Fruit fly (Drosophila melanogaster) whole organism, embryonic: ENCODE results near the gene Gem2.
A peak's percentile ranks its signal among the peaks of the same experiment; 100 is the strongest.

Experiments
- ATbp ChIP-seq: fragments of 200-800 bp; sonication (Bioruptor generic); optimal IDR thresholded peaks from 2 replicates; lab custom pipeline; 2017; ENCODE audit warnings: missing biosample characterization, mild to moderate bottlenecking, missing genetic modification characterization, missing genetic modification reagents
- Asciz ChIP-seq: fragments of 200-800 bp; sonication (Bioruptor generic); optimal IDR thresholded peaks from 2 replicates; lab custom pipeline; 2017; ENCODE audit warnings: missing biosample characterization, mild to moderate bottlenecking, missing genetic modification characterization, missing genetic modification reagents
- CG10366 ChIP-seq: fragments of 200-800 bp; sonication (Bioruptor generic); IDR thresholded peaks from 2 replicates; pipeline ENCODE4 v1.3.6; 2022; ENCODE audit warnings: missing biosample characterization, missing genetic modification characterization
- CG11093 ChIP-seq: fragments of 200-800 bp; sonication (Bioruptor generic); IDR thresholded peaks from 3 replicates; pipeline ENCODE4 v1.3.6; 2022; ENCODE audit warnings: missing biosample characterization, missing genetic modification characterization
- CG12104 ChIP-seq: fragments of 200-800 bp; sonication (Bioruptor generic); optimal IDR thresholded peaks from 3 replicates; lab custom pipeline; 2016; ENCODE audit warnings: missing biosample characterization, missing genetic modification characterization
- CG12769 ChIP-seq: fragments of 200-800 bp; sonication (Bioruptor generic); optimal IDR thresholded peaks from 2 replicates; lab custom pipeline; 2019; ENCODE audit warnings: missing biosample characterization, mild to moderate bottlenecking, missing genetic modification characterization, moderate library complexity
- CG13775 ChIP-seq: fragments of 200-800 bp; sonication (Bioruptor generic); optimal IDR thresholded peaks from 3 replicates; lab custom pipeline; 2017; ENCODE audit warnings: missing biosample characterization, mild to moderate bottlenecking, missing genetic modification characterization
- CG14710 ChIP-seq: fragments of 200-800 bp; sonication (Bioruptor generic); optimal IDR thresholded peaks from 3 replicates; lab custom pipeline; 2019; ENCODE audit warnings: missing biosample characterization, mild to moderate bottlenecking, missing genetic modification characterization, moderate library complexity
- CG14860 ChIP-seq: fragments of 200-800 bp; sonication (Bioruptor generic); IDR thresholded peaks from 3 replicates; pipeline ENCODE4 v1.3.6; 2022; ENCODE audit warnings: missing biosample characterization, missing genetic modification characterization; ENCODE audit not compliant: partially characterized antibody
- CG15073 ChIP-seq: fragments of 200-800 bp; sonication (Bioruptor generic); optimal IDR thresholded peaks from 2 replicates; lab custom pipeline; 2016; ENCODE audit warnings: missing biosample characterization, missing genetic modification characterization
- CG1529 ChIP-seq: fragments of 200-800 bp; sonication (Bioruptor generic); optimal IDR thresholded peaks from 3 replicates; lab custom pipeline; 2018; ENCODE audit warnings: missing biosample characterization, missing genetic modification characterization
- CG1603 ChIP-seq: fragments of 200-800 bp; sonication (Bioruptor generic); optimal IDR thresholded peaks from 2 replicates; lab custom pipeline; 2019; ENCODE audit warnings: missing biosample characterization, mild to moderate bottlenecking, missing genetic modification characterization, moderate library complexity
- CG16863 ChIP-seq: fragments of 200-800 bp; sonication (Bioruptor generic); optimal IDR thresholded peaks from 3 replicates; lab custom pipeline; 2016; ENCODE audit warnings: missing biosample characterization, missing genetic modification characterization
- CG17328 ChIP-seq: fragments of 200-800 bp; sonication (Bioruptor generic); IDR thresholded peaks from 2 replicates; pipeline ENCODE4 v1.3.6; 2022; ENCODE audit warnings: missing biosample characterization, missing genetic modification characterization
- CG18599 ChIP-seq: fragments of 200-800 bp; sonication (Bioruptor generic); optimal IDR thresholded peaks from 3 replicates; lab custom pipeline; 2017; ENCODE audit warnings: missing biosample characterization, missing genetic modification characterization, mild to moderate bottlenecking, moderate library complexity, missing genetic modification reagents
- CG18619 ChIP-seq: fragments of 200-800 bp; sonication (Bioruptor generic); optimal IDR thresholded peaks from 3 replicates; lab custom pipeline; 2017; ENCODE audit warnings: missing biosample characterization, mild to moderate bottlenecking, missing genetic modification characterization
- CG2120 ChIP-seq: fragments of 200-800 bp; sonication (Bioruptor generic); optimal IDR thresholded peaks from 3 replicates; lab custom pipeline; 2016; ENCODE audit warnings: missing biosample characterization, missing genetic modification characterization
- CG2678 ChIP-seq: fragments of 200-800 bp; sonication (Bioruptor generic); optimal IDR thresholded peaks from 3 replicates; lab custom pipeline; 2019; ENCODE audit warnings: missing biosample characterization, mild to moderate bottlenecking, missing genetic modification characterization, moderate library complexity
- CG31224 ChIP-seq: fragments of 200-800 bp; sonication (Bioruptor generic); IDR thresholded peaks from 2 replicates; pipeline ENCODE4 v1.3.6; 2022; ENCODE audit warnings: missing biosample characterization, missing genetic modification characterization
- CG31441 ChIP-seq: fragments of 200-800 bp; sonication (Bioruptor generic); IDR thresholded peaks from 2 replicates; pipeline ENCODE4 v1.3.6; 2022; ENCODE audit warnings: missing biosample characterization, missing genetic modification characterization
- CG33557 ChIP-seq: fragments of 200-800 bp; sonication (Bioruptor generic); optimal IDR thresholded peaks from 2 replicates; lab custom pipeline; 2019; ENCODE audit warnings: missing biosample characterization, mild to moderate bottlenecking, missing genetic modification characterization, moderate library complexity
- CG6765 ChIP-seq: fragments of 200-800 bp; sonication (Bioruptor generic); optimal IDR thresholded peaks from 3 replicates; lab custom pipeline; 2017; ENCODE audit warnings: missing biosample characterization, mild to moderate bottlenecking, missing genetic modification characterization
- CG7556 ChIP-seq: fragments of 200-800 bp; sonication (Bioruptor generic); optimal IDR thresholded peaks from 2 replicates; lab custom pipeline; 2017; ENCODE audit warnings: missing biosample characterization, mild to moderate bottlenecking, missing genetic modification characterization
- CG8924 ChIP-seq: fragments of 200-800 bp; optimal IDR thresholded peaks from 3 replicates; lab custom pipeline; 2019; ENCODE audit warnings: missing biosample characterization, mild to moderate bottlenecking, missing genetic modification characterization, moderate library complexity
- CoRest ChIP-seq: fragments of 200-800 bp; sonication (Bioruptor generic); optimal IDR thresholded peaks from 3 replicates; lab custom pipeline; 2018; ENCODE audit warnings: missing biosample characterization, mild to moderate bottlenecking, missing genetic modification characterization, moderate library complexity
- Elba2 ChIP-seq: fragments of 200-800 bp; sonication (Bioruptor generic); optimal IDR thresholded peaks from 3 replicates; lab custom pipeline; 2016; ENCODE audit warnings: missing biosample characterization, missing genetic modification characterization
- HLHmδ ChIP-seq: fragments of 200-800 bp; sonication (Bioruptor generic); optimal IDR thresholded peaks from 2 replicates; lab custom pipeline; 2018; ENCODE audit warnings: missing biosample characterization, mild to moderate bottlenecking, missing genetic modification characterization, moderate library complexity
- Hmx ChIP-seq: fragments of 200-800 bp; sonication (Bioruptor generic); optimal IDR thresholded peaks from 2 replicates; lab custom pipeline; 2016; ENCODE audit warnings: missing biosample characterization, missing genetic modification characterization
- Oli ChIP-seq: fragments of 200-800 bp; sonication (Bioruptor generic); optimal IDR thresholded peaks from 2 replicates; lab custom pipeline; 2018; ENCODE audit warnings: missing biosample characterization, mild to moderate bottlenecking, missing genetic modification characterization, moderate library complexity
- Optix ChIP-seq: fragments of 200-800 bp; sonication (Bioruptor generic); IDR thresholded peaks from 3 replicates; pipeline ENCODE4 v1.3.6; 2022; ENCODE audit warnings: missing biosample characterization, missing genetic modification characterization
- Rx ChIP-seq: fragments of 200-800 bp; sonication (Bioruptor generic); IDR thresholded peaks from 2 replicates; pipeline ENCODE4 v1.3.6; 2022; ENCODE audit warnings: missing biosample characterization, missing genetic modification characterization
- Side ChIP-seq: fragments of 200-800 bp; sonication (Bioruptor generic); optimal IDR thresholded peaks from 2 replicates; lab custom pipeline; 2016; ENCODE audit warnings: missing biosample characterization, missing genetic modification characterization
- Sox102F ChIP-seq: fragments of 200-800 bp; sonication (Bioruptor generic); optimal IDR thresholded peaks from 2 replicates; lab custom pipeline; 2018; ENCODE audit warnings: missing biosample characterization, mild to moderate bottlenecking, missing genetic modification characterization, moderate library complexity
- TFAM ChIP-seq: fragments of 200-800 bp; sonication (Bioruptor generic); optimal IDR thresholded peaks from 2 replicates; lab custom pipeline; 2017; ENCODE audit warnings: missing biosample characterization, missing genetic modification characterization, inconsistent platforms
- Trl ChIP-seq, 3 experiments: fragments of >200 bp in 2 of 3; fragments of 200-800 bp in 1 of 3; sonication (Bioruptor generic) in 1 of 3; optimal IDR thresholded peaks; 2 replicates in 1 of 3; 3 replicates in 2 of 3; lab custom pipeline; 2016 to 2017; ENCODE audit warnings: missing biosample characterization in 1 of 3, missing genetic modification characterization in 1 of 3
- Xrp1 ChIP-seq: fragments of 200-800 bp; sonication (Bioruptor generic); IDR thresholded peaks from 2 replicates; pipeline ENCODE4 v1.3.6; 2022; ENCODE audit warnings: missing biosample characterization, missing genetic modification characterization
- ara ChIP-seq: fragments of 200-800 bp; sonication (Bioruptor generic); IDR thresholded peaks from 2 replicates; pipeline ENCODE4 v1.3.6; 2022; ENCODE audit warnings: missing biosample characterization, missing genetic modification characterization
- ci ChIP-seq: fragments of 200-800 bp; sonication (Bioruptor generic); IDR thresholded peaks from 3 replicates; pipeline ENCODE4 v1.3.6; 2022; ENCODE audit warnings: missing biosample characterization, missing genetic modification characterization
- cwo ChIP-seq: fragments of 200-800 bp; sonication (Bioruptor generic); optimal IDR thresholded peaks from 3 replicates; lab custom pipeline; 2017; ENCODE audit warnings: missing biosample characterization, missing genetic modification characterization, mild to moderate bottlenecking, moderate library complexity, missing genetic modification reagents
- fd64A ChIP-seq: fragments of 200-800 bp; sonication (Bioruptor generic); optimal IDR thresholded peaks from 3 replicates; lab custom pipeline; 2018; ENCODE audit warnings: missing biosample characterization, mild to moderate bottlenecking, missing genetic modification characterization
- gsb-n ChIP-seq: fragments of 200-800 bp; sonication (Bioruptor generic); optimal IDR thresholded peaks from 3 replicates; lab custom pipeline; 2018; ENCODE audit warnings: missing biosample characterization, mild to moderate bottlenecking, missing genetic modification characterization
- hkb ChIP-seq, 2 experiments: fragments of 200-800 bp in 1 of 2; fragments of >200 bp in 1 of 2; sonication (Bioruptor generic) in 1 of 2; IDR thresholded peaks in 1 of 2; optimal IDR thresholded peaks in 1 of 2; 2 replicates each; pipeline versions ENCODE4 v1.3.6 to Lab custom; 2017 to 2022; ENCODE audit warnings: missing biosample characterization in 1 of 2, missing genetic modification characterization in 1 of 2
- ken ChIP-seq: fragments of 200-800 bp; sonication (Bioruptor generic); IDR thresholded peaks from 3 replicates; pipeline ENCODE4 v1.3.6; 2022; ENCODE audit warnings: missing biosample characterization, missing genetic modification characterization
- org-1 ChIP-seq: fragments of 200-800 bp; sonication (Bioruptor generic); optimal IDR thresholded peaks from 2 replicates; lab custom pipeline; 2017; ENCODE audit warnings: missing biosample characterization, missing genetic modification characterization
- seq ChIP-seq: fragments of 200-800 bp; sonication (Bioruptor generic); IDR thresholded peaks from 2 replicates; pipeline ENCODE4 v1.3.6; 2022; ENCODE audit warnings: missing biosample characterization, missing genetic modification characterization
- slou ChIP-seq: fragments of 200-800 bp; sonication (Bioruptor generic); optimal IDR thresholded peaks from 3 replicates; lab custom pipeline; 2016; ENCODE audit warnings: missing biosample characterization, missing genetic modification characterization
- trem ChIP-seq: fragments of 200-800 bp; optimal IDR thresholded peaks from 3 replicates; lab custom pipeline; 2019; ENCODE audit warnings: missing biosample characterization, mild to moderate bottlenecking, missing genetic modification characterization, moderate library complexity
- wek ChIP-seq: fragments of 200-800 bp; sonication (Bioruptor generic); optimal IDR thresholded peaks from 3 replicates; lab custom pipeline; 2018; ENCODE audit warnings: missing biosample characterization, mild to moderate bottlenecking, missing genetic modification characterization, moderate library complexity
- wor ChIP-seq: fragments of 200-800 bp; sonication (Bioruptor generic); IDR thresholded peaks from 2 replicates; pipeline ENCODE4 v1.3.6; 2022; ENCODE audit warnings: missing biosample characterization, missing genetic modification characterization

Gene Gem2

DNA sequence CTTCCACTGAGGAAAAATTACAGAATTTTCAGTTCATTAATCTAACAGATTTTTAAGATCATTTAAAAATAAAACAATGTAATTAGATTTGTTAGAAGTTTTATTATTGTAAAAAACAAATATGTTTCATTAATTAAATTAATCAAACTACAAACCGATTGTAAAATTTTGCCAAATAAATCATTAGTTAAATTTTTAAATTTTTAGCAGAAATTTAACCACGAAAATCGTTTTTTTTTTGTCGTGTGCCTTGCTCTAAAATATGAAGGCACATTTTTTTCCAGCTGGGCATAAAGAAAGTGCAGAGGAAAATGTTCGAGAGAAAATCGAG, 26.3 kb downstream of the Gem2 start (continued):
- TF ChIP-seq CG14860 (GFP tag; lab: Robert Waterston, UW) (no peak), Oli (tag; lab: Kevin White, UChicago) (peak; percentile 59), org-1 (no peak), CoRest (tag; lab: Kevin White, UChicago) (peak; percentile 71), ATbp (GFP tag; lab: Kevin White, UChicago) (peak; percentile 67), Hmx (GFP tag; lab: Kevin White, UChicago) (no peak), CG2678 (peak; percentile 73), CG8924 (tag; lab: Kevin White, UChicago) (peak; percentile 59), CG13775 (no peak), slou (no peak), Side (GFP tag; lab: Kevin White, UChicago) (no peak), CG1529 (GFP tag; lab: Kevin White, UChicago) (peak; percentile 21), CG10366 (no peak), Xrp1 (GFP tag; lab: Robert Waterston, UW) (peak; percentile 64; the same call in 1 of the 2 replicates), CG6765 (GFP tag; lab: Kevin White, UChicago) (no peak), seq (GFP tag; lab: Robert Waterston, UW) (no peak), wor (GFP tag; lab: Robert Waterston, UW) (no peak), Optix (no peak), trem (tag; lab: Kevin White, UChicago) (peak; percentile 46), Rx (GFP tag; lab: Robert Waterston, UW) (no peak), CG12104 (no peak), CG2120 (GFP tag; lab: Kevin White, UChicago) (no peak), Sox102F (peak; percentile 85), ken (no peak), gsb-n (peak; percentile 70), CG31441 (GFP tag; lab: Robert Waterston, UW) (peak; percentile 81), CG18619 (peak; percentile 1), CG14710 (tag; lab: Kevin White, UChicago) (peak; percentile 62), cwo (GFP tag; lab: Kevin White, UChicago) (no peak)

DNA sequence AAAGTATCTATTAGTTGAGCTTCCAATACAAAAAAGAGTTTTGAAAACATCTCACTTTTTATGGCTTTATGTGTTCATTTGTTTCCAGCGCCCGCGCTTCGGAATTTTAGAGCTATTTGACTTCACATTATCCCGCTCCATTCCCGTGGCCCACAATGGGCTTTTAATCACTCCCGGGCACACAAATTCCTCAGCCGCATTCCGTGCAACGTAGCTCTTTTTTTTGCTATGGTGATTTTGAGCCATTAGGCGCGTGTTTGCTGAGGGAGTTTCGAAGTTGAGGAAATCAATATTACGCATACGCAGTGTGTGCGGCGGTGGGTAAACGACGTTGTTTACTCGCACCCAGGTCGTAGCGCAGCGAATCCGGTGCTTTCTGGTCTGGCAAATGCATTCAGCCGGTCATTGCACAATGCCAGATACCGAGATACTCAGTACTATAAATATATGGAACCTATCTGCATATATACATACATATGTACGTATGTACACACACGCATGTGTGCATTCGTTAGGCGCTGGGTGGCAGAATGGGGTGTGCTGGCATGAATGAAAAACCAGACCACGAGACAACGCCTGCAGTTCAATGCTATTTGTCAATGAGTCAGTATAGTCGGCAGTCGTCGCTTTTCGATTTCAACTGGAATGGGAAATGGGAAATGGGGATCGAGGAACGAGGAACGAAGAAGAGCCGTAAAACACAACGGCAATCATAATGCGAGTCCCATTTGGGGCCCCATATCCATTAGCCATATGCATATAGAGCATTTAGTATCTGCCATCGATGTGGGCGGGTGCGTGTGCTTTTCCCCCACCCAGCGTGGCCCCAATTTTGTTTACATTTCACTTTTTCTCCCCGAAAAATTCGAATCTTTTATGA, 26.9 kb downstream of the Gem2 start:
- no peak for TF ChIP-seq hkb (optimal IDR thresholded peaks at IDR 0.05; lab: Kevin White, UChicago)
- peak; percentile 53; the same call in 1 of the 2 replicates for TF ChIP-seq hkb (GFP tag; IDR thresholded peaks at IDR 0.05; lab: Robert Waterston, UW)
- TF ChIP-seq TFAM (GFP tag; lab: Kevin White, UChicago): no peak
- TF ChIP-seq Asciz (GFP tag; lab: Kevin White, UChicago): peak; percentile 57
- TF ChIP-seq CG11093: 0 out of 3 replicates have a peak, but pooled peaks have one; percentile 20
- TF ChIP-seq CG15073 (GFP tag; lab: Kevin White, UChicago): no peak
- TF ChIP-seq CG1603: peak; percentile 16
- peak; percentile 45 for TF ChIP-seq wek (GFP tag; lab: Kevin White, UChicago)
- 0 out of 2 replicates have a peak, but pooled peaks have one; percentile 16 for TF ChIP-seq CG17328 (GFP tag; lab: Robert Waterston, UW)
- peak; percentile 17 for TF ChIP-seq CG18599 (GFP tag; lab: Kevin White, UChicago)
- peak; percentile 61 for TF ChIP-seq fd64A (GFP tag; lab: Kevin White, UChicago)
- TF ChIP-seq CG33557: no peak
- TF ChIP-seq CG12769 (tag; lab: Kevin White, UChicago): peak; percentile 69
- no peak for TF ChIP-seq CG7556 (GFP tag; lab: Kevin White, UChicago)
- TF ChIP-seq Elba2 (GFP tag; lab: Kevin White, UChicago): no peak
- peak; percentile 20 for TF ChIP-seq HLHmδ (GFP tag; lab: Kevin White, UChicago)
- TF ChIP-seq ara (GFP tag; lab: Robert Waterston, UW): peak; percentile 32; the same call in 1 of the 2 replicates
- TF ChIP-seq Trl (optimal IDR thresholded peaks at IDR 0.05; lab: Kevin White, UChicago): no peak
- no peak for TF ChIP-seq Trl (GFP tag; optimal IDR thresholded peaks at IDR 0.05; lab: Kevin White, UChicago)
- no peak for TF ChIP-seq CG31224 (GFP tag; lab: Robert Waterston, UW)
- peak; percentile 23 for TF ChIP-seq CG2678
- TF ChIP-seq CG16863 (GFP tag; lab: Kevin White, UChicago): peak; percentile 18
- TF ChIP-seq ci (GFP tag; lab: Robert Waterston, UW): peak; percentile 69; the same call in 2 of the 3 replicates
